Worm (Caenorhabditis elegans): ENCODE measurements around the gene daf-37.

DNA sequence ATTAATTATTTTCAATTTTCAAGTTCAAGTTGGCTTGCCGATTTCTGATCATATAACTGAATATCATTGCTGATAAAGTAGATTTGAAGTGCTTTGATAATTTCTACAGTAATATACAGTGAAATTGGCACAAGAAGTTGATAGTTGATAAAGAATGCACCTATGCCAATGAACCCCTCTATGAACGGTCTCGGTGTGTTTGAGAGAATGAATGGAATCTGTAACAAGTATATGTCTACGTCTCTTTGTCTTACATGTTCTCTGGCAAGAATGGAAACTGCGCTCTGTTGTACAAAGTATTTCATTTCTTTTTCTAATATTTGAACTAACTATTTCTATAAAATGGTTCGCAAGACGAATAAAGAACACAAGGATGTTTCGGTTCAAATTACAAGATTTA, 33.7 kb upstream of the daf-37 start, which contains the start of gene T24H7.8:
- TF ChIP-seq jun-1 (tag; optimal IDR thresholded peaks at IDR 0.05) (no peak), ctbp-1 (GFP tag; IDR thresholded peaks at IDR 0.05) (no peak), fos-1 (tag; optimal IDR thresholded peaks at IDR 0.05) (no peak)
